Worm (Caenorhabditis elegans) whole organism, L4 larva: ENCODE data around the gene T05A7.1.

ENCODE experiments used
- F44E2.7 ChIP-seq: fragments of 200-800 bp; sonication (Bioruptor generic); IDR thresholded peaks from 2 replicates; pipeline ENCODE4 v2.1.2; 2022; ENCODE audit warnings: missing genetic modification characterization, missing compliant biosample characterization
- R02D3.7 ChIP-seq: fragments of 150-350 bp; sonication (generic microtip); optimal IDR thresholded peaks from 3 replicates; lab custom pipeline; 2014; ENCODE audit warnings: missing biosample characterization, missing genetic modification characterization
- T20F7.1 ChIP-seq: fragments of 200-800 bp; sonication (Bioruptor generic); optimal IDR thresholded peaks from 2 replicates; lab custom pipeline; 2018; ENCODE audit warnings: mild to moderate bottlenecking, missing genetic modification characterization, missing compliant biosample characterization
- Y48G9A.11 ChIP-seq: fragments of 200-800 bp; sonication (Bioruptor generic); IDR thresholded peaks from 2 replicates; pipeline ENCODE4 v1.3.6; 2022; ENCODE audit warnings: missing genetic modification reagents, missing genetic modification characterization, missing compliant biosample characterization
- ZK337.2 ChIP-seq: fragments of 200-800 bp; sonication (Bioruptor generic); IDR thresholded peaks from 2 replicates; pipeline ENCODE4 v1.3.6; 2022; ENCODE audit warnings: missing genetic modification reagents, missing genetic modification characterization, missing compliant biosample characterization
- aly-2 ChIP-seq: sonication (generic microtip); optimal IDR thresholded peaks from 2 replicates; lab custom pipeline; 2018; ENCODE audit warnings: missing biosample characterization, missing genetic modification characterization
- ama-1 ChIP-seq: fragments of 150-350 bp; optimal IDR thresholded peaks from 2 replicates; lab custom pipeline; 2014; ENCODE audit warnings: inconsistent platforms, mixed read lengths
- attf-4 ChIP-seq: sonication (generic microtip); optimal IDR thresholded peaks from 3 replicates; lab custom pipeline; 2017; ENCODE audit warnings: missing biosample characterization, missing genetic modification characterization
- ceh-28 ChIP-seq: fragments of 150-350 bp; optimal IDR thresholded peaks from 2 replicates; lab custom pipeline; 2014; ENCODE audit warnings: missing biosample characterization, missing genetic modification reagents, missing genetic modification characterization
- ctbp-1 ChIP-seq: fragments of 200-800 bp; sonication (Bioruptor generic); IDR thresholded peaks from 2 replicates; pipeline ENCODE4 v1.3.6; 2022; ENCODE audit warnings: missing genetic modification reagents, missing genetic modification characterization, missing compliant biosample characterization
- daf-16 ChIP-seq, 3 experiments: sonication (generic microtip); optimal IDR thresholded peaks; 2 replicates each; lab custom pipeline; 2016 to 2017; ENCODE audit warnings: missing genetic modification characterization in 3 of 3, missing genetic modification reagents in 3 of 3, mild to moderate bottlenecking in 2 of 3, missing compliant biosample characterization in 2 of 3, missing biosample characterization in 1 of 3, moderate library complexity in 1 of 3
- dve-1 ChIP-seq: sonication (generic microtip); optimal IDR thresholded peaks from 2 replicates; lab custom pipeline; 2017; ENCODE audit warnings: antibody characterized with exemption, mild to moderate bottlenecking, missing genetic modification characterization, missing compliant biosample characterization; ENCODE audit not compliant: insufficient read depth
- egl-27 ChIP-seq: sonication (generic microtip); optimal IDR thresholded peaks from 3 replicates; lab custom pipeline; 2017; ENCODE audit warnings: missing biosample characterization, missing genetic modification reagents, missing genetic modification characterization
- egl-43 ChIP-seq: fragments of 200-800 bp; sonication (Bioruptor generic); IDR thresholded peaks from 2 replicates; pipeline ENCODE4 v1.3.6; 2022; ENCODE audit warnings: missing genetic modification reagents, missing genetic modification characterization, missing compliant biosample characterization
- gei-8 ChIP-seq: fragments of 200-800 bp; sonication (Bioruptor generic); optimal IDR thresholded peaks from 2 replicates; lab custom pipeline; 2018; ENCODE audit warnings: mild to moderate bottlenecking, missing genetic modification characterization, missing compliant biosample characterization
- hlh-11 ChIP-seq: fragments of 200-800 bp; sonication (Bioruptor generic); optimal IDR thresholded peaks from 2 replicates; lab custom pipeline; 2018; ENCODE audit warnings: mild to moderate bottlenecking, missing genetic modification characterization, missing compliant biosample characterization
- hmg-1.1 ChIP-seq: fragments of 200-800 bp; sonication (Bioruptor generic); IDR thresholded peaks from 2 replicates; pipeline ENCODE4 v1.3.6; 2022; ENCODE audit warnings: missing genetic modification reagents, missing genetic modification characterization, missing compliant biosample characterization
- lin-15B ChIP-seq: fragments of 150-350 bp; sonication (generic microtip); optimal IDR thresholded peaks from 3 replicates; lab custom pipeline; 2014; ENCODE audit warnings: missing biosample characterization, missing genetic modification characterization
- lir-3 ChIP-seq: sonication (generic microtip); optimal IDR thresholded peaks from 2 replicates; lab custom pipeline; 2016; ENCODE audit warnings: mild to moderate bottlenecking, missing genetic modification characterization, missing compliant biosample characterization
- mdt-29 ChIP-seq: fragments of 200-800 bp; sonication (Bioruptor generic); IDR thresholded peaks from 2 replicates; pipeline ENCODE4 v1.3.6; 2022; ENCODE audit warnings: missing genetic modification reagents, missing genetic modification characterization, missing compliant biosample characterization
- mxl-2 ChIP-seq: fragments of 200-800 bp; sonication (Bioruptor generic); conservative IDR thresholded peaks from 2 replicates; pipeline ENCODE4 v1.3.6; 2022; ENCODE audit warnings: missing genetic modification reagents, missing genetic modification characterization, missing compliant biosample characterization
- nhr-25 ChIP-seq: sonication (generic microtip); optimal IDR thresholded peaks from 2 replicates; lab custom pipeline; 2017; ENCODE audit warnings: missing genetic modification characterization, mild to moderate bottlenecking, missing compliant biosample characterization, antibody characterized with exemption, moderate library complexity, borderline replicate concordance; ENCODE audit not compliant: insufficient read depth
- nhr-28 ChIP-seq: fragments of 150-350 bp; optimal IDR thresholded peaks from 2 replicates; lab custom pipeline; 2014; ENCODE audit warnings: missing biosample characterization, missing genetic modification characterization
- nhr-41 ChIP-seq: fragments of 200-800 bp; sonication (Bioruptor generic); IDR thresholded peaks from 2 replicates; pipeline ENCODE4 v1.3.6; 2022; ENCODE audit warnings: missing genetic modification reagents, missing genetic modification characterization, missing compliant biosample characterization
- nhr-48 ChIP-seq: sonication (generic microtip); optimal IDR thresholded peaks from 2 replicates; lab custom pipeline; 2016; ENCODE audit warnings: mild to moderate bottlenecking, missing genetic modification characterization, missing compliant biosample characterization
- pha-4 ChIP-seq, 2 experiments: fragments of 150-350 bp in 1 of 2; fragments of 200-800 bp in 1 of 2; sonication (Bioruptor generic) in 1 of 2; IDR thresholded peaks in 1 of 2; optimal IDR thresholded peaks in 1 of 2; 2 replicates each; pipeline versions ENCODE4 v1.3.6 to Lab custom; 2014 to 2022; ENCODE audit warnings: missing genetic modification characterization in 2 of 2, missing genetic modification reagents in 2 of 2, missing biosample characterization in 1 of 2, missing compliant biosample characterization in 1 of 2
- pqm-1 ChIP-seq: sonication (generic microtip); optimal IDR thresholded peaks from 2 replicates; lab custom pipeline; 2017; ENCODE audit warnings: missing biosample characterization, missing genetic modification characterization
- tag-97 ChIP-seq: fragments of 200-800 bp; sonication (Bioruptor generic); IDR thresholded peaks from 2 replicates; pipeline ENCODE4 v1.3.6; 2022; ENCODE audit warnings: missing genetic modification characterization, missing compliant biosample characterization
- tra-1 ChIP-seq: fragments of 200-800 bp; sonication (Bioruptor generic); IDR thresholded peaks from 2 replicates; pipeline ENCODE4 v1.3.6; 2022; ENCODE audit warnings: missing genetic modification reagents, missing genetic modification characterization, missing compliant biosample characterization
- unc-62 ChIP-seq, 3 experiments: fragments of 150-350 bp in 1 of 3; sonication (generic microtip); optimal IDR thresholded peaks in 2 of 3; peaks in 1 of 3; 1 replicate in 1 of 3; 2 replicates in 2 of 3; lab custom pipeline; 2014 to 2017; ENCODE audit warnings: missing biosample characterization in 3 of 3, missing genetic modification characterization in 3 of 3, missing genetic modification reagents in 3 of 3, missing genotype in 1 of 3
- vab-7 ChIP-seq: fragments of 200-800 bp; sonication (Bioruptor generic); IDR thresholded peaks from 2 replicates; pipeline ENCODE4 v1.3.6; 2022; ENCODE audit warnings: missing genetic modification reagents, missing genetic modification characterization, missing compliant biosample characterization
- zfp-2 ChIP-seq: sonication (generic microtip); optimal IDR thresholded peaks from 2 replicates; lab custom pipeline; 2016; ENCODE audit warnings: mild to moderate bottlenecking, missing genetic modification characterization, missing compliant biosample characterization
- zfp-3 ChIP-seq: fragments of 200-800 bp; sonication (Bioruptor generic); conservative IDR thresholded peaks from 2 replicates; pipeline ENCODE4 v1.3.6; 2022; ENCODE audit warnings: missing genetic modification reagents, missing genetic modification characterization, missing compliant biosample characterization
- ztf-11 ChIP-seq: fragments of 150-350 bp; optimal IDR thresholded peaks from 2 replicates; lab custom pipeline; 2014; ENCODE audit warnings: missing biosample characterization, missing genetic modification characterization

The T05A7.1 gene

DNA sequence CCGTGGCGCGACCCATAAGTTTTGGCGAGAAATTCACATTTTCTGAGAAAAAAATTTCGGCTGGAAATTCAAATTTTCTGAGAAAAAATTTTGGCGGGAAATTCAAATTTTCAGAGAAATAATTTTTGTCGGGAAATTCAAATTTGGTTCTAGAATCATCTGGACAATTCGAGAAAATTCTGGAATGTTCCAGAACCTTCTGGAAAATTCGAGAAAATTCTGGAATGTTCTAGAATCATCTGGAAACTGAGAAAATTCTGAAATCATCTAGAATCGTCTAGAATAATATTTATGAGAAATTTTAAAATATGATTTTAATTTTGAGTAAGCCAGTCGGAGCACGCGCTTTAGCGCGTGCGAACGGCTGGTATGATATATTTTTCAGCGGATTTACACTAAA is 6.8 kb downstream of the T05A7.1 start:
- TF ChIP-seq egl-27 (tag; lab: Kevin White, UChicago), result no peak
- no peak for TF ChIP-seq vab-7
- no peak for TF ChIP-seq ctbp-1
- no peak for TF ChIP-seq pha-4 (GFP tag; IDR thresholded peaks at IDR 0.05; lab: Robert Waterston, UW)
- TF ChIP-seq pha-4 (tag; optimal IDR thresholded peaks at IDR 0.05; lab: Kevin White, UChicago), result no peak
- TF ChIP-seq gei-8, result no peak
- no peak for TF ChIP-seq unc-62 (GFP tag; optimal IDR thresholded peaks at IDR 0.05 in 1 of 2; lab: Kevin White, UChicago)
- no peak for TF ChIP-seq unc-62 (tag; optimal IDR thresholded peaks at IDR 0.05; lab: Kevin White, UChicago)
- no peak for TF ChIP-seq ztf-11 (tag; lab: Kevin White, UChicago)
- TF ChIP-seq T20F7.1 (GFP tag; lab: Kevin White, UChicago), result no peak
- TF ChIP-seq F44E2.7 (GFP tag; lab: Robert Waterston, UW), result no peak
- no peak for TF ChIP-seq nhr-48 (tag; lab: Kevin White, UChicago)
- TF ChIP-seq ZK337.2, result no peak
- no peak for TF ChIP-seq ceh-28 (tag; lab: Kevin White, UChicago)

ce11 chrII:4686941-4687340 is 8.9 kb downstream of the T05A7.1 start, which contains the start of gene sre-39:
TSS of gene sre-39 (plus strand) at chrII:4687241.
- TF ChIP-seq aly-2 (tag; lab: Kevin White, UChicago) (no peak), R02D3.7 (tag; lab: Kevin White, UChicago) (no peak), dve-1 (tag; lab: Kevin White, UChicago) (no peak), daf-16 (GFP tag; optimal IDR thresholded peaks at IDR 0.05; lab: Kevin White, UChicago) (no peak), daf-16 (tag; optimal IDR thresholded peaks at IDR 0.05; lab: Kevin White, UChicago) (no peak)

ce11 chrII:4689477-4689876 is 11.5 kb downstream of the T05A7.1 start, which contains the start of gene F10G7.12:
TSS of gene F10G7.12 (plus strand) at chrII:4689777.
- TF ChIP-seq lir-3 (tag; lab: Kevin White, UChicago) (no peak), mxl-2 (GFP tag; lab: Robert Waterston, UW) (no peak), mdt-29 (no peak), zfp-3 (GFP tag; lab: Robert Waterston, UW) (no peak), ama-1 (lab: Kevin White, UChicago) (no peak), hmg-1.1 (GFP tag; lab: Robert Waterston, UW) (no peak), tag-97 (GFP tag; lab: Robert Waterston, UW) (no peak), ceh-28 (tag; lab: Kevin White, UChicago) (no peak), tra-1 (no peak), pqm-1 (no peak), nhr-25 (no peak), F44E2.7 (GFP tag; lab: Robert Waterston, UW) (no peak), lin-15B (tag; lab: Kevin White, UChicago) (no peak)

DNA sequence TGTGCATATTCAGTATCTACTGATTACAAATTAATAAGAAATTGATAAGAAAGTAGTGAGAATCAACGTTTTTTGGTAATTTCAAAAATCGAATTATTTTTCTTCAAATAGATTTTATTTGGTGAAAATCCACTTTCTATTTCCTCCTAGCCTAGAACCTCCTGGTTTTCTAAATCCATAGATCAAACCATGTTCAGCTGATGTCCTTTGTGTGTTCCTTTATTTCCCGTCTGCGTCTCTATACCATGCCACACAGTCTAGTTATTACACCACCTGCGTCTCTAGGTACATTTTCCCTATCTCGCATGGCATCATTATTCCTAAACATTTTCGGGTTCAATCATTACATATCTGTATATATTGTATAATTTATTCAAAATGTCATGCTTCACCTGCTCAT is 15.1 kb downstream of the T05A7.1 start, which contains the start of gene F10G7.5:
F10G7.5 (plus strand) TSS at position 286 of the 400 bp plus-strand sequence.
- TF ChIP-seq lin-15B (tag; lab: Kevin White, UChicago), result no peak
- no peak for TF ChIP-seq vab-7
- TF ChIP-seq nhr-41, result no peak
- TF ChIP-seq attf-4 (tag; lab: Kevin White, UChicago), result no peak
- TF ChIP-seq tag-97 (GFP tag; lab: Robert Waterston, UW), result no peak
- no peak for TF ChIP-seq Y48G9A.11 (GFP tag; lab: Robert Waterston, UW)
- TF ChIP-seq ztf-11 (tag; lab: Kevin White, UChicago), result no peak
- TF ChIP-seq pqm-1, result peak; percentile 34
- no peak for TF ChIP-seq zfp-2 (tag; lab: Kevin White, UChicago)
- peak; percentile 68 for TF ChIP-seq hlh-11 (tag; lab: Kevin White, UChicago)
- no peak for TF ChIP-seq egl-43 (GFP tag; lab: Robert Waterston, UW)
- TF ChIP-seq nhr-28 (tag; lab: Kevin White, UChicago), result peak; percentile 31
- TF ChIP-seq nhr-48 (tag; lab: Kevin White, UChicago), result peak; percentile 7
